Worm (Caenorhabditis elegans) whole organism, L4/young adult: ENCODE measurements around the gene ncx-5.

Experiments
- W03F9.2 ChIP-seq: fragments of 150-350 bp; optimal IDR thresholded peaks from 2 replicates; lab custom pipeline; 2014; ENCODE audit warnings: missing biosample characterization, missing genetic modification characterization
- dao-5 ChIP-seq: sonication (generic microtip); optimal IDR thresholded peaks from 2 replicates; lab custom pipeline; 2016; ENCODE audit warnings: missing genotype, missing genetic modification characterization, moderate library complexity, missing compliant biosample characterization
- him-1 ChIP-seq: sonication (generic microtip); optimal IDR thresholded peaks from 2 replicates; lab custom pipeline; 2016; ENCODE audit warnings: missing genotype, missing genetic modification reagents, missing genetic modification characterization, missing compliant biosample characterization

- TF ChIP-seq W03F9.2 (tag; lab: Kevin White, UChicago) (no peak), him-1 (tag; lab: Kevin White, UChicago) (no peak), dao-5 (tag; lab: Kevin White, UChicago) (no peak)
Observed at ce11 chrV:10436612-10437011, 53.3 kb downstream of the ncx-5 start, which contains the start of gene set-22.
